Worm (Caenorhabditis elegans) whole organism, L4/young adult: ENCODE results near the gene F42A9.8.

Experiments used
- W03F9.2 ChIP-seq: fragments of 150-350 bp; optimal IDR thresholded peaks from 2 replicates; lab custom pipeline; 2014; ENCODE audit warnings: missing biosample characterization, missing genetic modification characterization
- dao-5 ChIP-seq: sonication (generic microtip); optimal IDR thresholded peaks from 2 replicates; lab custom pipeline; 2016; ENCODE audit warnings: missing genotype, missing genetic modification characterization, moderate library complexity, missing compliant biosample characterization
- him-1 ChIP-seq: sonication (generic microtip); optimal IDR thresholded peaks from 2 replicates; lab custom pipeline; 2016; ENCODE audit warnings: missing genotype, missing genetic modification reagents, missing genetic modification characterization, missing compliant biosample characterization

Gene F42A9.8

DNA sequence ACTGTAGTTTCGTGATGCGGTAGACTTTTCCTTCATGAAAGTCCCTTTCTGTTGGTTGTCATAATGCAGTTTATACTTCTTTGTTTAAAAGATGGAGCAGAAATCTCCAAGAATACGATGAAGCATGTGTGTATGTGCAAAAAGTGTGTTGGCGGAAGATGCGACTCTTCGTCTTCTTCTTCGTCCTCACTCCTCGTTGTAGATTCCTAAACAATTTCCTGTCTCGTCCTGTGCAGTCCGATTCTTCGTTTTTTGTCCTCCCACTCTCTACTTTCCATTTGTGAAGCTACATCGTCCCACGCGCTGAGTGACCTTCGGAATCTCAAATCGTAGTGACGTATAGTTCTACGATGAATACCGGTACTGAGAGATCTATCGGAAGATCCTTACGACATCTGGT, 9.7 kb upstream of the F42A9.8 start:
- TF ChIP-seq W03F9.2 (tag; lab: Kevin White, UChicago) (no peak), dao-5 (no peak), him-1 (tag; lab: Kevin White, UChicago) (no peak)

ce11 chrIV:8627328-8627727, 8.7 kb upstream of the F42A9.8 start, which contains the start of gene F42A9.11:
F42A9.11 (plus strand) TSS chrIV:8627637.
- TF ChIP-seq dao-5 (no peak), him-1 (tag; lab: Kevin White, UChicago) (no peak), W03F9.2 (tag; lab: Kevin White, UChicago) (no peak)

DNA sequence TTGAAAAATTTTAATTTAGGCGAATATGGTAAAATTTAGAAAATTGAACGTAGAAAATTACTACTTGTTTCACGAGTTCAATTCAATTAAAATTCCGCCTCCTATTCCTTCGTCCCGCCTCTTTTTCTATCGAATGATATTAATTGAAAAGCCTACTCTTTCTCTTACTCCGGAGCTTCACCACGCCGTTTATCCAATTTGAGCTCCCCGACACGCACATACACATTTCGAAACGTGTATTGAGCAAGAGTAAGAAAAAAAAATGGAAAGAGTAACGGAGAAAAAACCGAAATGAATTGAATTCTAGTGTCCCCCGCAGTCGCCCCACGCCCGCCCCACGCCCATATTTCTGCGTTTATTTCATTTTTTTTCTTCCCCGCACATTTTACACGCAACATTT, 7.7 kb upstream of the F42A9.8 start:
- TF ChIP-seq W03F9.2 (tag; lab: Kevin White, UChicago) (no peak), him-1 (tag; lab: Kevin White, UChicago) (no peak), dao-5 (no peak)

DNA sequence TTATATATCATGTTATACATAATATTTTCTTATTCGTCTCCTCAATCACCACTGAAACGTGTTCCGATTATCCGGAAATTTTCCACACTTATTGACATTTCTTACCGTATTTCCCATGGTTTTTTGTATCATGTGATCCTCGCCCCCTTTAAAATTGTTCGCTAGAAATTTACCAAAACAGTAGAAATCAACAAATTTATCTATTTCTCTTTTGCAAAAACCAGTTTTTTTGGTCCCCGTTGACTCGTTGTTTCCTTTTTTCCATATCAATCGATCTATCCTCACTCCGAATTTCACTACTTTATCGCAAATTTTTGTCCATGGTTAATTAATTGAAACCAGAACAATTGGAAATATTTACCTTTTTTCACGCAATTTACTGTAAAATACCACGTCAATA, 7.1 kb upstream of the F42A9.8 start:
- no peak for TF ChIP-seq dao-5
- TF ChIP-seq him-1 (tag; lab: Kevin White, UChicago) = no peak
- no peak for TF ChIP-seq W03F9.2 (tag; lab: Kevin White, UChicago)

- TF ChIP-seq dao-5 = no peak
- TF ChIP-seq him-1 (tag; lab: Kevin White, UChicago) = no peak
- peak; percentile 61 for TF ChIP-seq W03F9.2 (tag; lab: Kevin White, UChicago)
Observed at ce11 chrIV:8620102-8620733, 1.6 kb upstream of the F42A9.8 start, which contains the start of gene lin-49. lin-49 (plus strand) TSS chrIV:8620683.

DNA sequence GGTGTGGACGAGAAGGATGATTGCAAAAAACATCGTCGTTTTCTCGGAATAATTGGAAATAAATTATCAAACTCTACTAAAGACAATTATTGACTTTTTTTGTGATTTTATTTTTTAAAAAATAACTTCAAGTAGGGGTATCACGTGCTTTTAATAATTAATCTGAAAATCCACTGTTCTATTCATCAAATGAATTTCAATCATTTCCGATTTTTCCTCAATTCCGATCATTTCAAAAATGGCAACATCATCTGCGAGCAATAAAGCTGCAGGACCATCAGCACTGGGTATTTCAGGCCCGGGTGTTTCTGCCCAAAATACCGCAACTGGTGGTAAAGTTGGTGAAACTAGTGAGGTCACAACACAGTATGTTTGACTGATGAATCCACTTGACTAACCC, 1.5 kb downstream of the F42A9.8 start, which contains the start of the genes F42A9.7 and F42A9.3:
TSS of gene F42A9.7 (minus strand) at position 101 of the 400 bp plus-strand sequence.
TSS of gene F42A9.3 (plus strand) at position 214 of the 400 bp plus-strand sequence.
- TF ChIP-seq dao-5 (no peak), him-1 (tag; lab: Kevin White, UChicago) (no peak), W03F9.2 (tag; lab: Kevin White, UChicago) (no peak)

DNA sequence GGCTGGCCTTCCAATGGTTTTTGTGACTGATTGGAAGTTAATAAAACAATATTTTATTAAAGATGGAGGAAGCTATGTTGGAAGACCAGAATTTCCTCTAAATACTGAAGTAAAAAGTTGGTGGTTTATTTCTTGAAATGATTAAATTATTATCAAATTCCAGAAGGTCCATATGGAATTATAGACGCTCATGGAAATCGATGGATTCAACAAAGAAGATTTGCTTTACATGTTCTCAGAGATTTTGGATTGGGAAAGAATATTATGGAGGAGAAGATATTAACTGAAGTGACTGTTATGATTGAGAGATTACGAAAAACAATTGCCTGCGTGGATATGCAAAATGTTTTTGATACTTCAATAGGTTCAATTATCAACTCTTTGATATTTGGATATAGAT, 3.3 kb downstream of the F42A9.8 start:
- TF ChIP-seq dao-5 = no peak
- TF ChIP-seq W03F9.2 (tag; lab: Kevin White, UChicago) = no peak
- TF ChIP-seq him-1 (tag; lab: Kevin White, UChicago) = no peak

- TF ChIP-seq W03F9.2 (tag; lab: Kevin White, UChicago) = no peak
- TF ChIP-seq him-1 (tag; lab: Kevin White, UChicago) = no peak
- TF ChIP-seq dao-5 = no peak
Observed at ce11 chrIV:8614680-8615079, 3.9 kb downstream of the F42A9.8 start, which contains the start of gene cyp-33E3. cyp-33E3 (plus strand) TSS chrIV:8614995.

DNA sequence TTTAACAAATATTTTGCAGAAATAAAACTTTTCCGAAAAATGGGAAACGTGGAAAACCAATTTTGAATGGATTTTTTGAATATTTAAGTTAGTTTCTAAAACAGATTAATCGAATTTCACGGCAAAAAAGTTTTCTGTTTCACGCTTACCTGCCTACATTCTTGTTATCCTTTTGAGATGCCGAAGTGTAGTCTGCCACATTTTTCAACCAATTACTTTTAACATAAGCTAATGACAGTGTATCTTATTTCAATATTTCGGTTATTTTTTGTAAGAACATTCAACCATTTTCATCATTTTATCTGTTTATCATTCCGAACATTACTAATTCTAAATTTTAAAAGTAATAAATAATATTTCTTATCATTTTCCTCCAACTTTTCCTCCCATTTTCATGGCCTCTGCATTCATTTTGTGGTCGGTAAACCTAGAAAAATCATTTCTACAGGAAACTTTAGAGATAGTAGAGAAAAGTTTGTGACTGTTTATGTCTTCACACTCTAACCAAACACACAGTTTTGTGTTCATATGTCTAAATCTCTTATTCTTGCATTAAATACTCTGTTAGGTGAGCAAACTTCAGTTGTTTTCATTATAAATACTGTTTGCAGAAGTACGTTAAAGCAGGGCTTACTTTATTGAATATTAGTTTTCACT, 6.6 kb downstream of the F42A9.8 start, which contains the start of the genes F42A9.17 and cyp-33E2:
TSS of gene F42A9.17 (minus strand) at position 51 of the 657 bp plus-strand sequence.
TSS of gene cyp-33E2 (plus strand) at position 449 of the 657 bp plus-strand sequence.
- no peak for TF ChIP-seq dao-5
- TF ChIP-seq W03F9.2 (tag; lab: Kevin White, UChicago) = peak; percentile 28

DNA sequence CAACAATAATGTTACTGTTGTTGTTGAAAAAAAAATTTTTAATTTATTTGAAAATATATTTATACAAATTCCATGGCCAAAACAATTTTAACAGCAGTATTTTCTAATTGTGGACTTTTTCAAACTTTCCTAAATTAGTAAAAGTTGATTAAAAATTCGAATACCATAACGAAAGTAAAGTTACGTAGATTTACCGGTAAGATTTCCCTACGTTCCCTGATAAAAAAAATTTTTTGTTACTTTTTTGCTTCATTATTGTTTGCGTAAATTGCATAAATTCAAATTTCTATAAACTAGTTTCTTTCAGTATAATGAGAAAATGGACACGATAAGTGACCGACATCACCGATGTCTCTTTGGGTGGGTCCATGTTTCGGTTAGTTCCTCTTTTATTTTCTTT, 9.7 kb downstream of the F42A9.8 start, which contains the start of gene F42A9.6:
TSS of gene F42A9.6 (plus strand) at position 301 of the 400 bp plus-strand sequence.
- TF ChIP-seq W03F9.2 (tag; lab: Kevin White, UChicago) (no peak), dao-5 (no peak)

ce11 chrIV:8608204-8608603, 10.4 kb downstream of the F42A9.8 start:
- TF ChIP-seq dao-5 (no peak), him-1 (tag; lab: Kevin White, UChicago) (no peak), W03F9.2 (tag; lab: Kevin White, UChicago) (no peak)

DNA sequence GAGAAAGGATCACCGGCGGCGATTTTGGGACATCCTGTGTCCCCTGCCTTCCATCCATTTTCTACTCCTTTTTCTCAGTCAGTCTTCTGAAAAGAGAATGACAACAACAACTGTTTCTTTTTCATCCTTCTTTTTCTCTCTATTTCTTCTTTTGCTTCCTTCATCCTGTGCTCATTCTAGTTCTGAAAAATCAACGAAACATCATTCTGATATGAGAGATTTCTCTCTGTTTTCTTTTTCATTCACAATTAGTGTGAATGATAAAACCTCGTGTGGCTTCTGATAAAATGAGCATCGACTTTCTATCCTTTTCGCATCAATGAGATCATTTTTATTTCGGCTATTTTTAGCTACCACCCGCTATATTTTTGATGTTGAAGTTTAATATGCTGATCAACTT, 13.4 kb downstream of the F42A9.8 start:
- no peak for TF ChIP-seq him-1 (tag; lab: Kevin White, UChicago)
- no peak for TF ChIP-seq W03F9.2 (tag; lab: Kevin White, UChicago)
- no peak for TF ChIP-seq dao-5

DNA sequence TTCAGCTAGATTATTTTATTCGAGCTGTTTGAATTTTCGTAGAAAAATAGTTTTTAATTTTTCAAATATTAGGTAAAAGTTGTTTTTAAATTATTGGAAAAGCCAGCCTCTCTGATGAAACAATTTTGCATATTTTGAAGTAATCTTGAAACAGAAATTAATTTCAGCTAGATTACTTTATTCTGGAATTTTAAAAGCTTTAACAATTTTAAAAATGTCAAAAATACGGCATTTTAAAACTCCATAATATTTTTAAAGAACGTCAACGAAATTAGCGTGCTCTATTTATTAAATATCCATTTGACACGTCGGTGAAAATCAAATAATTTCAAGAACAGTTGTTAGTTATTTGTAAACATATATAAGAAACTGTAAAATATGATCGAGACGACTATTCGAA, 15.7 kb downstream of the F42A9.8 start, which contains the start of gene Y59H11AR.10:
TSS of gene Y59H11AR.10 (plus strand) at position 301 of the 400 bp plus-strand sequence.
- TF ChIP-seq him-1 (tag; lab: Kevin White, UChicago) = no peak
- no peak for TF ChIP-seq W03F9.2 (tag; lab: Kevin White, UChicago)
- no peak for TF ChIP-seq dao-5

ce11 chrIV:8600712-8601330, 17.8 kb downstream of the F42A9.8 start, which contains the start of gene Y59H11AR.4:
Y59H11AR.4 (minus strand) TSS chrIV:8600762.
- TF ChIP-seq W03F9.2 (tag; lab: Kevin White, UChicago) (no peak), dao-5 (no peak), him-1 (tag; lab: Kevin White, UChicago) (no peak)
